Worm (Caenorhabditis elegans) whole organism, young adult: ENCODE measurements around the gene Y43F8C.23.
A peak's percentile ranks its signal among the peaks of the same experiment; 100 is the strongest.

ENCODE experiments used
- D2030.7 ChIP-seq: fragments of 200-800 bp; sonication (Bioruptor generic); IDR thresholded peaks from 2 replicates; pipeline ENCODE4 v1.3.6; 2022; ENCODE audit warnings: missing genetic modification reagents, missing genetic modification characterization, missing compliant biosample characterization
- F33H1.4 ChIP-seq: fragments of 200-800 bp; sonication (Bioruptor generic); IDR thresholded peaks from 2 replicates; pipeline ENCODE4 v1.3.6; 2022; ENCODE audit warnings: missing genetic modification reagents, missing genetic modification characterization, missing compliant biosample characterization
- F49E8.2 ChIP-seq: sonication (generic microtip); optimal IDR thresholded peaks from 3 replicates; lab custom pipeline; 2017; ENCODE audit warnings: missing genetic modification characterization, mild to moderate bottlenecking, missing compliant biosample characterization, antibody characterized with exemption, moderate library complexity; ENCODE audit not compliant: insufficient read depth
- aptf-2 ChIP-seq: fragments of 200-800 bp; sonication (Bioruptor generic); conservative IDR thresholded peaks from 2 replicates; pipeline ENCODE4 v1.3.6; 2022; ENCODE audit warnings: missing genetic modification reagents, missing genetic modification characterization, missing compliant biosample characterization
- aptf-3 ChIP-seq: fragments of 200-800 bp; sonication (Bioruptor generic); IDR thresholded peaks from 2 replicates; pipeline ENCODE4 v1.3.6; 2022; ENCODE audit warnings: missing genetic modification characterization, missing compliant biosample characterization
- attf-6 ChIP-seq: fragments of 200-800 bp; sonication (Bioruptor generic); IDR thresholded peaks from 2 replicates; pipeline ENCODE4 v1.3.6; 2022; ENCODE audit warnings: missing genetic modification reagents, missing genetic modification characterization, missing compliant biosample characterization
- ceh-27 ChIP-seq: fragments of 200-800 bp; sonication (Bioruptor generic); optimal IDR thresholded peaks from 2 replicates; lab custom pipeline; 2018; ENCODE audit warnings: mild to moderate bottlenecking, missing genetic modification characterization, moderate library complexity, missing compliant biosample characterization
- ceh-58 ChIP-seq: fragments of 200-800 bp; sonication (Bioruptor generic); IDR thresholded peaks from 2 replicates; pipeline ENCODE4 v1.3.6; 2022; ENCODE audit warnings: missing genetic modification characterization, missing compliant biosample characterization
- ceh-79 ChIP-seq: sonication (generic microtip); optimal IDR thresholded peaks from 2 replicates; lab custom pipeline; 2017; ENCODE audit warnings: mild to moderate bottlenecking, missing genetic modification characterization, missing compliant biosample characterization
- ceh-91 ChIP-seq: fragments of 200-800 bp; sonication (Bioruptor generic); IDR thresholded peaks from 2 replicates; pipeline ENCODE4 v1.3.6; 2022; ENCODE audit warnings: missing genetic modification reagents, missing genetic modification characterization, missing compliant biosample characterization
- dox-1 ChIP-seq: fragments of 200-800 bp; sonication (Bioruptor generic); IDR thresholded peaks from 2 replicates; pipeline ENCODE4 v1.3.6; 2022; ENCODE audit warnings: missing genetic modification reagents, missing genetic modification characterization, missing compliant biosample characterization
- dpl-1 ChIP-seq: fragments of 150-350 bp; optimal IDR thresholded peaks from 2 replicates; lab custom pipeline; 2014; ENCODE audit warnings: missing biosample characterization, missing genetic modification reagents, missing genetic modification characterization
- efl-1 ChIP-seq: fragments of 150-350 bp; optimal IDR thresholded peaks from 2 replicates; lab custom pipeline; 2014; ENCODE audit warnings: missing biosample characterization, missing genetic modification reagents, missing genetic modification characterization
- egl-44 ChIP-seq: fragments of 200-800 bp; sonication (Bioruptor generic); IDR thresholded peaks from 2 replicates; pipeline ENCODE4 v1.3.6; 2022; ENCODE audit warnings: missing genetic modification reagents, missing genetic modification characterization, missing compliant biosample characterization
- ets-4 ChIP-seq: fragments of 200-800 bp; sonication (Bioruptor generic); optimal IDR thresholded peaks from 2 replicates; lab custom pipeline; 2018; ENCODE audit warnings: mild to moderate bottlenecking, missing genetic modification characterization, missing compliant biosample characterization
- fkh-3 ChIP-seq: sonication (generic microtip); optimal IDR thresholded peaks from 2 replicates; lab custom pipeline; 2016; ENCODE audit warnings: mild to moderate bottlenecking, missing genetic modification characterization, missing compliant biosample characterization
- hlh-26 ChIP-seq: fragments of 200-800 bp; sonication (Bioruptor generic); conservative IDR thresholded peaks from 2 replicates; pipeline ENCODE4 v1.3.6; 2022; ENCODE audit warnings: missing genetic modification reagents, missing genetic modification characterization, missing compliant biosample characterization
- hmg-1.2 ChIP-seq: fragments of 200-800 bp; sonication (Bioruptor generic); IDR thresholded peaks from 2 replicates; pipeline ENCODE4 v1.3.6; 2022; ENCODE audit warnings: missing genetic modification reagents, missing genetic modification characterization, missing compliant biosample characterization
- hmg-20 ChIP-seq: fragments of 200-800 bp; sonication (Bioruptor generic); IDR thresholded peaks from 2 replicates; pipeline ENCODE4 v1.3.6; 2022; ENCODE audit warnings: missing genetic modification reagents, missing genetic modification characterization, missing compliant biosample characterization
- lin-35 ChIP-seq, 3 experiments: fragments of 150-350 bp in 2 of 3; sonication (generic microtip) in 1 of 3; optimal IDR thresholded peaks; 2 replicates each; lab custom pipeline; 2014 to 2018; ENCODE audit warnings: missing biosample characterization in 3 of 3, missing genetic modification characterization in 3 of 3, missing genetic modification reagents in 3 of 3
- lin-40 ChIP-seq: sonication (generic microtip); optimal IDR thresholded peaks from 2 replicates; lab custom pipeline; 2016; ENCODE audit warnings: missing genetic modification characterization, mild to moderate bottlenecking, missing compliant biosample characterization, missing genotype, missing genetic modification reagents
- lin-54 ChIP-seq: fragments of 200-800 bp; sonication (Bioruptor generic); optimal IDR thresholded peaks from 2 replicates; lab custom pipeline; 2018; ENCODE audit warnings: mild to moderate bottlenecking, missing genetic modification characterization, missing compliant biosample characterization
- lir-1 ChIP-seq: fragments of 200-800 bp; sonication (Bioruptor generic); conservative IDR thresholded peaks from 2 replicates; pipeline ENCODE4 v1.3.6; 2022; ENCODE audit warnings: missing genetic modification reagents, missing genetic modification characterization, missing compliant biosample characterization
- lsl-1 ChIP-seq: fragments of 200-800 bp; sonication (Bioruptor generic); optimal IDR thresholded peaks from 2 replicates; lab custom pipeline; 2018; ENCODE audit warnings: mild to moderate bottlenecking, missing genetic modification characterization, moderate library complexity, missing compliant biosample characterization
- madf-6 ChIP-seq: fragments of 200-800 bp; sonication (Bioruptor generic); IDR thresholded peaks from 2 replicates; pipeline ENCODE4 v1.3.6; 2022; ENCODE audit warnings: missing genetic modification reagents, missing genetic modification characterization, missing compliant biosample characterization
- madf-8 ChIP-seq: fragments of 200-800 bp; sonication (Bioruptor generic); conservative IDR thresholded peaks from 2 replicates; pipeline ENCODE4 v1.3.6; 2022; ENCODE audit warnings: missing genetic modification reagents, missing genetic modification characterization, missing compliant biosample characterization
- mxl-1 ChIP-seq: sonication (generic microtip); optimal IDR thresholded peaks from 2 replicates; lab custom pipeline; 2016; ENCODE audit warnings: missing genetic modification characterization, missing compliant biosample characterization
- nhr-179 ChIP-seq: sonication (generic microtip); optimal IDR thresholded peaks from 2 replicates; lab custom pipeline; 2016; ENCODE audit warnings: mild to moderate bottlenecking, missing genetic modification characterization, missing compliant biosample characterization
- nhr-90 ChIP-seq: sonication (generic microtip); optimal IDR thresholded peaks from 2 replicates; lab custom pipeline; 2016; ENCODE audit warnings: missing genotype, mild to moderate bottlenecking, missing genetic modification characterization, missing compliant biosample characterization
- rcor-1 ChIP-seq: fragments of 200-800 bp; sonication (Bioruptor generic); IDR thresholded peaks from 2 replicates; pipeline ENCODE4 v1.3.6; 2022; ENCODE audit warnings: missing genetic modification reagents, missing genetic modification characterization, missing compliant biosample characterization
- rpc-1 ChIP-seq, 2 experiments: fragments of 150-350 bp in 1 of 2; sonication (generic microtip) in 1 of 2; optimal IDR thresholded peaks; 2 replicates each; lab custom pipeline; 2014 to 2018; ENCODE audit warnings: missing biosample characterization in 1 of 2, missing genetic modification characterization in 1 of 2, missing genetic modification reagents in 1 of 2, missing genotype in 1 of 2
- snpc-1.3 ChIP-seq: sonication (generic microtip); optimal IDR thresholded peaks from 2 replicates; lab custom pipeline; 2017; ENCODE audit warnings: missing genetic modification characterization, mild to moderate bottlenecking, missing compliant biosample characterization, antibody characterized with exemption, moderate library complexity, missing genotype, missing genetic modification reagents; ENCODE audit not compliant: insufficient read depth
- snpc-3.4 ChIP-seq: sonication (generic microtip); optimal IDR thresholded peaks from 2 replicates; lab custom pipeline; 2017; ENCODE audit warnings: missing genetic modification characterization, mild to moderate bottlenecking, missing compliant biosample characterization, antibody characterized with exemption, moderate library complexity, missing genotype, missing genetic modification reagents
- tbx-9 ChIP-seq: sonication (generic microtip); optimal IDR thresholded peaks from 2 replicates; lab custom pipeline; 2016; ENCODE audit warnings: borderline replicate concordance, missing genetic modification characterization, inconsistent platforms, missing compliant biosample characterization
- xnd-1 ChIP-seq: sonication (generic microtip); optimal IDR thresholded peaks from 2 replicates; lab custom pipeline; 2016; ENCODE audit warnings: missing genotype, missing genetic modification reagents, missing genetic modification characterization, missing compliant biosample characterization
- ztf-28 ChIP-seq: fragments of 200-800 bp; sonication (Bioruptor generic); IDR thresholded peaks from 2 replicates; pipeline ENCODE4 v1.3.6; 2022; ENCODE audit warnings: missing genetic modification reagents, missing genetic modification characterization, missing compliant biosample characterization

Y43F8C.23 gene

DNA sequence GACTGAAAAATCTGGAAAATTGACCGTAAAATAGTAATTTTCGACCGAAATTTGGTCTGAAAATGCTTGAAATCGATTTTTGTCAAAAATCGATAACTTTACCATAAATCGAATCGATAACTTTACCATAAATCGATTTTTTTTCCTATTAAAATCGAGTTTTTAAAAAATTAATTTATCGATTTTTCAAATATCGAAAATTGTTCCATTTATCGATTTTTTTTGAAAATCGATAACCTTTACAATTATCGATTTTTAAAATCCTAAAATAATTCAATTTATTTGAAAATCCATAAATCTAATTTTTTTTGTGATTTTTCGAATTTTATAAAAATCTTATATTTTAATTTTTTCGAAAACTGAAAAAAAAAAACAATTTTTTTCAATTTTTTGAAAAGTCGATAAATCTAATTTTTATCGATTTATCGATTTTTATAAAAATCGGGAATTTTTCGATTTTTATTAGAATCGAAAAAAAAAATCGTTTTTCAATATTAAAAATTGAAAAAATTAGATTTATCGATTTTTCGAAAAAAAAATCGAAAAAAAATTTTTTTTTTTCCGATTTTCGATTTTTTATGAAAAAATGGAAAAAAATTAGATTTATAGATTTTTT lies 20.2 kb downstream of the Y43F8C.23 start:
- TF ChIP-seq rpc-1 (optimal IDR thresholded peaks at IDR 0.05; lab: Kevin White, UChicago), result no peak
- TF ChIP-seq rpc-1 (tag; optimal IDR thresholded peaks at IDR 0.05; lab: Kevin White, UChicago), result no peak

DNA sequence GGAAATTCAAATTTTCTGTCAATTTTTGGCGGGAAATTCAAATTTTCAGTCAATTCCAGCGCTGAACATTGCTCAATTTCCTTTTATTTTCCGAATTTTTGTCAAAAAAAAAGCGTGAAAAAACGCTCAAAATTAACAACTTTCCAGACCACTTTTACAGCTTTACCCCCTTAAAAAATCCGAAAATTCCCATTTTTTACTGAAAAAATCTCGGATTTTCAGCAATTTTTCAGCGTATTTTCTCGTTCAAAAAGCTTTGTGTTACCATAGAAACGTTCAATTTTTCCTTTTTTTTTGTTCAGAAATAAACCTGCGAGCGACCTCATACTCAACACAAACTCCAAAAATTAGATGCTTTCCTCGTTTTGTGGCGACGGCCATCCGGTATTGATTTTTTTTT lies 37.0 kb downstream of the Y43F8C.23 start, which contains the start of gene mrp-7:
Gene mrp-7 (plus strand): TSS at position 301 of the 400 bp plus-strand sequence.
- TF ChIP-seq ceh-79 (tag; lab: Kevin White, UChicago) (no peak), rcor-1 (GFP tag; lab: Robert Waterston, UW) (no peak), lin-40 (no peak), nhr-90 (tag; lab: Kevin White, UChicago) (no peak), ets-4 (GFP tag; lab: Kevin White, UChicago) (no peak), lin-54 (GFP tag; lab: Kevin White, UChicago) (no peak), ztf-28 (no peak), fkh-3 (no peak), mxl-1 (tag; lab: Kevin White, UChicago) (no peak), dox-1 (no peak), aptf-2 (GFP tag; lab: Robert Waterston, UW) (no peak), hmg-20 (GFP tag; lab: Robert Waterston, UW) (no peak), snpc-1.3 (no peak), egl-44 (GFP tag; lab: Robert Waterston, UW) (no peak), tbx-9 (tag; lab: Kevin White, UChicago) (no peak), D2030.7 (GFP tag; lab: Robert Waterston, UW) (no peak), ceh-58 (GFP tag; lab: Robert Waterston, UW) (no peak), ceh-91 (GFP tag; lab: Robert Waterston, UW) (no peak)

DNA sequence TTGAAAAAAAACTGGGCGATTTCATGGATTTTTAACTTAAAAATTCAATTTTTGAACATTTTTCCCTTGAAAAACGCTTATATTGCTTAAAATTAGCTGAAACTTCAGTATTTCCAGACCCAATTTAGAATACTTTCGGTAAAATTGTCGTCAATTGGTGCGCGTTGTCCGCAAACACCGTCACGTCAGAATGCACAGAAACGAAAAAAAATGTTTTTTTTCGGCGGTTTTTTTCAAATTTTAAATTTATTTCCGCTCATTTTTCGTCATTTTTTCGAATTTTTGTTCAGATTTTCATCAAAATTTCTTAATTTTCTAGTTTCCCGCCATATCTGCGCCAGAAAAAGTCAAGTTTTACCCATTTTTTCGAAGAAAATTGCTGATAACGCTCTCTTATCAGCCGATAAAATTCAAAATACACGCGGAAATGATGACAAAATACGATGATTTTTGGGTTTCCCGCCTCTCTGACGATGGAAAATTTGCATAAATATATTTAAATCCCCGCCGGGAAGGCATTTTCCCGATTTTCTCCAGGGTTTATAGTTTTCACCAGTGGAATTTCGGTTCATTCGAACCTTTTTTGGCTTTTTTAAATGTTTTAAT lies 38.1 kb downstream of the Y43F8C.23 start:
- TF ChIP-seq aptf-3 (GFP tag; lab: Robert Waterston, UW) (no peak), D2030.7 (GFP tag; lab: Robert Waterston, UW) (peak; percentile 64), attf-6 (GFP tag; lab: Robert Waterston, UW) (no peak), dox-1 (peak; percentile 35; the same call in 1 of the 2 replicates), ceh-91 (GFP tag; lab: Robert Waterston, UW) (peak; percentile 55; the same call in 1 of the 2 replicates), F33H1.4 (GFP tag; lab: Robert Waterston, UW) (peak; percentile 29; the same call in 1 of the 2 replicates), madf-8 (peak; percentile 82), lsl-1 (GFP tag; lab: Kevin White, UChicago) (peak; percentile 56), madf-6 (GFP tag; lab: Robert Waterston, UW) (peak; percentile 90), dpl-1 (GFP tag; lab: Kevin White, UChicago) (peak; percentile 63), lin-35 (GFP tag; optimal IDR thresholded peaks at IDR 0.05; lab: Kevin White, UChicago) (no peak), xnd-1 (tag; lab: Kevin White, UChicago) (peak; percentile 64), lin-40 (no peak), lir-1 (GFP tag; lab: Robert Waterston, UW) (no peak), lin-54 (GFP tag; lab: Kevin White, UChicago) (peak; percentile 66), snpc-1.3 (peak; percentile 21), nhr-179 (tag; lab: Kevin White, UChicago) (no peak), snpc-3.4 (tag; lab: Kevin White, UChicago) (peak; percentile 13), hmg-1.2 (0 out of 2 replicates have a peak, but pooled peaks have one; percentile 9), efl-1 (GFP tag; lab: Kevin White, UChicago) (peak; percentile 84), hlh-26 (GFP tag; lab: Robert Waterston, UW) (no peak), ceh-27 (GFP tag; lab: Kevin White, UChicago) (no peak), F49E8.2 (tag; lab: Kevin White, UChicago) (peak; percentile 12)
